Worm (Caenorhabditis elegans): ENCODE data around the gene C14B4.2.

Gene C14B4.2

DNA sequence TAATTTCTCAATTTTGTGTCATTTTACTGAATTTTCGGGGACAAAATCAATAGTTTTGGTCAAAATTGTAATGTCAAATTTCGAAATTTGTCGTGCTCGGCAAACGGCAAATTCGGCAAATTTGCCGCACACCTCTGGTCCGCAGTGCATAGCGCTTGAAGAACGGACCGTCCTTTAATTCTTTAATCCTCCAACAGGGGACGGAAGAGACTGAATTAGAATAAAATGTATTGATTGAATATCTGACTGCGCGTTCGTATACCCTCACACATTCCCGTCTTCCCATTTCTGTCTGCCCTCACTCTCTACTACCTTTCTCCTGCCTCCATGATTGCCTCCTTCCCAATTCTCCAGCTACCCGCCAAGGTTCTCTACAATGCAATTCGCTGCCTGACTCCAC lies 63.2 kb downstream of the C14B4.2 start, which contains the start of gene F55C9.14:
Gene F55C9.14 (plus strand): TSS at position 301 of the 400 bp plus-strand sequence.
- TF ChIP-seq zag-1 (tag; optimal IDR thresholded peaks at IDR 0.05) (no peak), sma-9 (GFP tag; optimal IDR thresholded peaks at IDR 0.05) (no peak), sma-9 (tag; optimal IDR thresholded peaks at IDR 0.05) (no peak)

- no peak for TF ChIP-seq mdl-1 (tag; optimal IDR thresholded peaks at IDR 0.05)
- TF ChIP-seq nhr-12 (tag; optimal IDR thresholded peaks at IDR 0.05), result no peak
- TF ChIP-seq ztf-11 (tag; optimal IDR thresholded peaks at IDR 0.05), result no peak
- no peak for TF ChIP-seq ceh-82 (tag; optimal IDR thresholded peaks at IDR 0.05)
- no peak for TF ChIP-seq aly-2 (tag; optimal IDR thresholded peaks at IDR 0.05)
- no peak for TF ChIP-seq nhr-6 (tag; optimal IDR thresholded peaks at IDR 0.05)
- TF ChIP-seq zag-1 (tag; optimal IDR thresholded peaks at IDR 0.05), result no peak
- TF ChIP-seq elt-1 (tag; optimal IDR thresholded peaks at IDR 0.05), result no peak
- TF ChIP-seq ceh-16 (tag; optimal IDR thresholded peaks at IDR 0.05), result no peak
- no peak for TF ChIP-seq sma-9 (GFP tag; optimal IDR thresholded peaks at IDR 0.05)
- TF ChIP-seq sma-9 (tag; optimal IDR thresholded peaks at IDR 0.05), result no peak
- TF ChIP-seq nhr-21 (tag; optimal IDR thresholded peaks at IDR 0.05), result no peak
- no peak for TF ChIP-seq Y55F3AM.14 (GFP tag; optimal IDR thresholded peaks at IDR 0.05)
- TF ChIP-seq C34F6.9 (tag; optimal IDR thresholded peaks at IDR 0.05), result no peak
- no peak for TF ChIP-seq nhr-77 (tag; optimal IDR thresholded peaks at IDR 0.05)
- no peak for TF ChIP-seq nhr-237 (tag; optimal IDR thresholded peaks at IDR 0.05)
- no peak for TF ChIP-seq ama-1 (optimal IDR thresholded peaks at IDR 0.05)
- TF ChIP-seq lsy-2 (tag; optimal IDR thresholded peaks at IDR 0.05), result no peak
- no peak for TF ChIP-seq R02D3.7 (tag; optimal IDR thresholded peaks at IDR 0.05)
These were observed 65.0 kb downstream of the C14B4.2 start, which contains the start of gene fbxb-60 for ce11 chrV:19297510-19297909. Gene fbxb-60 (plus strand): TSS chrV:19297810.

ce11 chrV:19296723-19297122 lies 65.7 kb downstream of the C14B4.2 start, which contains the start of gene F55C9.6:
Gene F55C9.6 (minus strand): TSS chrV:19296823.
- TF ChIP-seq egl-27 (tag; optimal IDR thresholded peaks at IDR 0.05) (no peak), elt-1 (tag; optimal IDR thresholded peaks at IDR 0.05) (no peak), skn-1 (tag; optimal IDR thresholded peaks at IDR 0.05) (no peak), lin-11 (tag; optimal IDR thresholded peaks at IDR 0.05) (no peak)

DNA sequence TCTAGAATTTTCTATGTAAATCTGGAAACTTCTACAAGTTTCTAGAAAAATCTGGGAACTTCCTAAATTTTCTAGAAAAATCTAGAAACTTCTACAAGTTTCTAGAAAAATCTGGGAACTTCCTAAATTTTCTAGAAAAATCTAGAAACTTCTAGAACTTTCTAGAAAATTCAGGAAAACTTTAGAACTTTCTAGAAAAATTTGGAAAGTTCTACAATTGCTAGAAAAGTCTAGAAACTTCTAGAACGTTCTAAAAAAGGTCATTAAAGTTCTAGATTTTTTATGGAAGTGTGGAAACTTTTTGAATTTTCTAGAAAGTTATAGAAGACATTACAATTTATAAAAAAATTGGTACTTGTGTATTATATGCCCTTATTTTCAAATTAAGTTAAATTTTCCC lies 69.4 kb downstream of the C14B4.2 start, which contains the start of gene F55C9.5:
Gene F55C9.5 (minus strand): TSS at position 101 of the 400 bp plus-strand sequence.
- TF ChIP-seq mab-5 (tag; optimal IDR thresholded peaks at IDR 0.05), result no peak
- TF ChIP-seq zag-1 (tag; optimal IDR thresholded peaks at IDR 0.05), result no peak
- no peak for TF ChIP-seq peb-1 (tag; optimal IDR thresholded peaks at IDR 0.05)
- TF ChIP-seq aly-2 (tag; optimal IDR thresholded peaks at IDR 0.05), result no peak
- TF ChIP-seq sma-9 (GFP tag; optimal IDR thresholded peaks at IDR 0.05), result no peak
- no peak for TF ChIP-seq sma-9 (tag; optimal IDR thresholded peaks at IDR 0.05)

ce11 chrV:19288073-19288805 lies 74.2 kb downstream of the C14B4.2 start, which contains the start of the genes F55C9.3 and fbxb-57:
Gene F55C9.3 (minus strand): TSS chrV:19288173.
Gene fbxb-57 (plus strand): TSS chrV:19288755.
- TF ChIP-seq lin-13 (GFP tag; optimal IDR thresholded peaks at IDR 0.05) (no peak), blmp-1 (tag; optimal IDR thresholded peaks at IDR 0.05; ENCODE audit: insufficient read depth) (no peak), lin-39 (tag; optimal IDR thresholded peaks at IDR 0.05) (no peak), Y55F3AM.14 (GFP tag; optimal IDR thresholded peaks at IDR 0.05) (no peak), sma-9 (GFP tag; optimal IDR thresholded peaks at IDR 0.05) (no peak), sma-9 (tag; optimal IDR thresholded peaks at IDR 0.05) (no peak), gmeb-1 (tag; optimal IDR thresholded peaks at IDR 0.05) (no peak), zag-1 (tag; optimal IDR thresholded peaks at IDR 0.05) (no peak), aly-2 (tag; optimal IDR thresholded peaks at IDR 0.05) (no peak), nhr-10 (tag; optimal IDR thresholded peaks at IDR 0.05) (no peak), ztf-1 (GFP tag; conservative IDR thresholded peaks at IDR 0.05) (no peak), snpc-4 (tag; optimal IDR thresholded peaks at IDR 0.05) (no peak), mdl-1 (tag; optimal IDR thresholded peaks at IDR 0.05) (no peak), ceh-82 (tag; optimal IDR thresholded peaks at IDR 0.05) (no peak), ama-1 (optimal IDR thresholded peaks at IDR 0.05) (no peak), peb-1 (tag; optimal IDR thresholded peaks at IDR 0.05) (no peak), F13H6.1 (tag; optimal IDR thresholded peaks at IDR 0.05) (no peak), alr-1 (tag; optimal IDR thresholded peaks at IDR 0.05) (no peak), sem-4 (tag; optimal IDR thresholded peaks at IDR 0.05) (no peak), nhr-77 (tag; optimal IDR thresholded peaks at IDR 0.05) (no peak)

All from whole organism, L2 larva.